Worm (Caenorhabditis elegans) whole organism, L2 larva: ENCODE measurements around the gene mob-4.
A peak's percentile ranks its signal among the peaks of the same experiment; 100 is the strongest.

Source experiments
- Y55F3AM.14 ChIP-seq: fragments of 200-800 bp; sonication (Bioruptor generic); optimal IDR thresholded peaks from 2 replicates; lab custom pipeline; 2018; ENCODE audit warnings: mild to moderate bottlenecking, missing genetic modification characterization, missing compliant biosample characterization
- ZK546.5 ChIP-seq: sonication (generic microtip); optimal IDR thresholded peaks from 2 replicates; lab custom pipeline; 2017; ENCODE audit warnings: missing biosample characterization, missing genetic modification characterization
- alr-1 ChIP-seq: fragments of 150-350 bp; optimal IDR thresholded peaks from 2 replicates; lab custom pipeline; 2014; ENCODE audit warnings: missing biosample characterization, missing genetic modification characterization
- ceh-16 ChIP-seq: fragments of 150-350 bp; optimal IDR thresholded peaks from 2 replicates; lab custom pipeline; 2014; ENCODE audit warnings: missing biosample characterization, missing genetic modification characterization
- ceh-82 ChIP-seq: fragments of 150-350 bp; optimal IDR thresholded peaks from 2 replicates; lab custom pipeline; 2014; ENCODE audit warnings: missing biosample characterization, missing genetic modification characterization
- crh-2 ChIP-seq: sonication (generic microtip); optimal IDR thresholded peaks from 2 replicates; lab custom pipeline; 2017; ENCODE audit warnings: missing biosample characterization, missing genetic modification characterization
- elt-1 ChIP-seq: fragments of 150-350 bp; optimal IDR thresholded peaks from 2 replicates; lab custom pipeline; 2014; ENCODE audit warnings: missing biosample characterization, missing genetic modification characterization
- elt-3 ChIP-seq: sonication (generic microtip); optimal IDR thresholded peaks from 2 replicates; lab custom pipeline; 2017; ENCODE audit warnings: missing biosample characterization, missing genetic modification characterization
- lin-11 ChIP-seq: fragments of 150-350 bp; sonication (generic microtip); optimal IDR thresholded peaks from 2 replicates; lab custom pipeline; 2014; ENCODE audit warnings: missing biosample characterization, missing genetic modification characterization, inconsistent platforms, mixed read lengths
- lin-13 ChIP-seq: fragments of 150-350 bp; optimal IDR thresholded peaks from 2 replicates; lab custom pipeline; 2014; ENCODE audit warnings: missing biosample characterization, missing genetic modification reagents, missing genetic modification characterization
- lin-39 ChIP-seq: fragments of 150-350 bp; optimal IDR thresholded peaks from 2 replicates; lab custom pipeline; 2014; ENCODE audit warnings: missing biosample characterization, missing genetic modification reagents, missing genetic modification characterization
- lsy-2 ChIP-seq, 2 experiments: fragments of 150-350 bp in 1 of 2; sonication (generic microtip) in 1 of 2; optimal IDR thresholded peaks; 2 replicates each; lab custom pipeline; 2014 to 2017; ENCODE audit warnings: missing biosample characterization in 2 of 2, missing genetic modification characterization in 2 of 2
- mab-5 ChIP-seq: fragments of 150-350 bp; optimal IDR thresholded peaks from 2 replicates; lab custom pipeline; 2014; ENCODE audit warnings: missing biosample characterization, missing genetic modification characterization
- mbf-1 ChIP-seq: sonication (generic microtip); optimal IDR thresholded peaks from 2 replicates; lab custom pipeline; 2017; ENCODE audit warnings: missing biosample characterization, missing genetic modification characterization
- mdl-1 ChIP-seq, 2 experiments: fragments of 150-350 bp in 1 of 2; sonication (generic microtip) in 1 of 2; optimal IDR thresholded peaks; 2 replicates each; lab custom pipeline; 2017; ENCODE audit warnings: missing biosample characterization in 2 of 2, missing genetic modification characterization in 2 of 2
- nhr-11 ChIP-seq: fragments of 150-350 bp; optimal IDR thresholded peaks from 2 replicates; lab custom pipeline; 2014; ENCODE audit warnings: missing biosample characterization, missing genetic modification characterization
- nhr-129 ChIP-seq: fragments of 150-350 bp; optimal IDR thresholded peaks from 2 replicates; lab custom pipeline; 2014; ENCODE audit warnings: missing biosample characterization, missing genetic modification characterization
- nhr-21 ChIP-seq: fragments of 150-350 bp; optimal IDR thresholded peaks from 2 replicates; lab custom pipeline; 2014; ENCODE audit warnings: missing biosample characterization, missing genetic modification characterization
- nhr-237 ChIP-seq: fragments of 150-350 bp; optimal IDR thresholded peaks from 2 replicates; lab custom pipeline; 2014; ENCODE audit warnings: missing biosample characterization, missing genetic modification characterization
- nhr-25 ChIP-seq: fragments of 150-350 bp; sonication (generic microtip); optimal IDR thresholded peaks from 3 replicates; lab custom pipeline; 2014; ENCODE audit warnings: missing biosample characterization, missing genetic modification characterization
- nhr-6 ChIP-seq: fragments of 150-350 bp; optimal IDR thresholded peaks from 2 replicates; lab custom pipeline; 2014; ENCODE audit warnings: missing biosample characterization, missing genetic modification characterization
- nhr-77 ChIP-seq: fragments of 150-350 bp; optimal IDR thresholded peaks from 2 replicates; lab custom pipeline; 2014; ENCODE audit warnings: missing biosample characterization, missing genetic modification characterization
- sem-4 ChIP-seq: fragments of 150-350 bp; optimal IDR thresholded peaks from 2 replicates; lab custom pipeline; 2014; ENCODE audit warnings: missing biosample characterization, missing genetic modification reagents, missing genetic modification characterization
- sma-3 ChIP-seq: sonication (generic microtip); optimal IDR thresholded peaks from 2 replicates; lab custom pipeline; 2016; ENCODE audit warnings: missing genetic modification reagents, missing genetic modification characterization, missing compliant biosample characterization
- sma-9 ChIP-seq, 2 experiments: fragments of 150-350 bp in 1 of 2; sonication (generic microtip) in 1 of 2; optimal IDR thresholded peaks; 2 replicates each; lab custom pipeline; 2014 to 2016; ENCODE audit warnings: missing genetic modification characterization in 2 of 2, mild to moderate bottlenecking in 1 of 2, missing biosample characterization in 1 of 2, missing compliant biosample characterization in 1 of 2, missing genetic modification reagents in 1 of 2, moderate library complexity in 1 of 2
- snpc-4 ChIP-seq: fragments of 150-350 bp; optimal IDR thresholded peaks from 2 replicates; lab custom pipeline; 2014; ENCODE audit warnings: missing biosample characterization, missing genetic modification characterization
- unc-39 ChIP-seq: fragments of 150-350 bp; optimal IDR thresholded peaks from 2 replicates; lab custom pipeline; 2014; ENCODE audit warnings: missing biosample characterization, missing genetic modification characterization
- unc-55 ChIP-seq: fragments of 150-350 bp; sonication (generic microtip); optimal IDR thresholded peaks from 3 replicates; lab custom pipeline; 2014; ENCODE audit warnings: missing biosample characterization, missing genetic modification reagents, missing genetic modification characterization
- unc-62 ChIP-seq: fragments of 150-350 bp; optimal IDR thresholded peaks from 2 replicates; lab custom pipeline; 2014; ENCODE audit warnings: missing biosample characterization, missing genetic modification reagents, missing genetic modification characterization
- zag-1 ChIP-seq: fragments of 150-350 bp; optimal IDR thresholded peaks from 2 replicates; lab custom pipeline; 2014; ENCODE audit warnings: missing biosample characterization, missing genetic modification characterization
- ztf-1 ChIP-seq: fragments of 200-800 bp; sonication (Bioruptor generic); conservative IDR thresholded peaks from 2 replicates; pipeline ENCODE4 v1.3.6; 2022; ENCODE audit warnings: missing genetic modification characterization, missing compliant biosample characterization
- ztf-11 ChIP-seq: sonication (generic microtip); optimal IDR thresholded peaks from 2 replicates; lab custom pipeline; 2017; ENCODE audit warnings: missing biosample characterization, missing genetic modification characterization
- ztf-4 ChIP-seq: fragments of 150-350 bp; optimal IDR thresholded peaks from 2 replicates; lab custom pipeline; 2014; ENCODE audit warnings: missing biosample characterization, missing genetic modification characterization

The mob-4 gene

ce11 chrIII:8224769-8225168 is at the start of gene mob-4:
TSS of gene mob-4 (plus strand) at chrIII:8225097.
- no peak for TF ChIP-seq alr-1 (tag; lab: Kevin White, UChicago)
- no peak for TF ChIP-seq lin-39 (tag; lab: Kevin White, UChicago)
- peak in 1 of 2 experiments; percentile 32 for TF ChIP-seq lsy-2 (tag; optimal IDR thresholded peaks at IDR 0.05; lab: Kevin White, UChicago)
- TF ChIP-seq unc-55 (GFP tag; lab: Kevin White, UChicago): peak; percentile 32

ce11 chrIII:8175263-8175662 is 49.6 kb upstream of the mob-4 start:
- no peak for TF ChIP-seq mab-5 (tag; lab: Kevin White, UChicago)
- no peak for TF ChIP-seq nhr-25
- no peak for TF ChIP-seq crh-2 (tag; lab: Kevin White, UChicago)
- no peak for TF ChIP-seq nhr-129
- TF ChIP-seq ztf-11 (tag; lab: Kevin White, UChicago): no peak
- no peak for TF ChIP-seq unc-62 (GFP tag; lab: Kevin White, UChicago)
- no peak for TF ChIP-seq ZK546.5 (tag; lab: Kevin White, UChicago)
- no peak for TF ChIP-seq nhr-77 (tag; lab: Kevin White, UChicago)
- no peak for TF ChIP-seq sem-4
- TF ChIP-seq elt-1 (tag; lab: Kevin White, UChicago): no peak
- TF ChIP-seq unc-55 (GFP tag; lab: Kevin White, UChicago): no peak
- no peak for TF ChIP-seq mbf-1 (tag; lab: Kevin White, UChicago)
- no peak for TF ChIP-seq ceh-82 (tag; lab: Kevin White, UChicago)
- TF ChIP-seq snpc-4 (tag; lab: Kevin White, UChicago): no peak
- no peak for TF ChIP-seq alr-1 (tag; lab: Kevin White, UChicago)
- TF ChIP-seq lin-11 (tag; lab: Kevin White, UChicago): no peak

- TF ChIP-seq unc-39 (tag; lab: Kevin White, UChicago): no peak
- no peak for TF ChIP-seq crh-2 (tag; lab: Kevin White, UChicago)
- no peak for TF ChIP-seq ztf-4 (tag; lab: Kevin White, UChicago)
- no peak for TF ChIP-seq ceh-82 (tag; lab: Kevin White, UChicago)
- no peak for TF ChIP-seq Y55F3AM.14
- no peak for TF ChIP-seq sma-3 (GFP tag; lab: Kevin White, UChicago)
- TF ChIP-seq sma-9 (GFP tag; optimal IDR thresholded peaks at IDR 0.05; lab: Kevin White, UChicago): no peak
- TF ChIP-seq sma-9 (tag; optimal IDR thresholded peaks at IDR 0.05; lab: Kevin White, UChicago): no peak
- no peak for TF ChIP-seq nhr-77 (tag; lab: Kevin White, UChicago)
- TF ChIP-seq zag-1 (tag; lab: Kevin White, UChicago): no peak
Observed at ce11 chrIII:8176265-8176664, 48.6 kb upstream of the mob-4 start, which contains the start of gene C50C3.12. TSS of gene C50C3.12 (plus strand) at chrIII:8176565.

ce11 chrIII:8178924-8179323 is 46.0 kb upstream of the mob-4 start, which contains the start of gene C50C3.5:
TSS of gene C50C3.5 (plus strand) at chrIII:8179224.
- TF ChIP-seq lin-11 (tag; lab: Kevin White, UChicago) (no peak), nhr-6 (tag; lab: Kevin White, UChicago) (no peak), snpc-4 (tag; lab: Kevin White, UChicago) (no peak)

ce11 chrIII:8181581-8181980 is 43.3 kb upstream of the mob-4 start, which contains the start of gene spc-2:
TSS of gene spc-2 (plus strand) at chrIII:8181881.
- TF ChIP-seq mdl-1 (tag; optimal IDR thresholded peaks at IDR 0.05; lab: Kevin White, UChicago) (no peak), nhr-11 (no peak), sma-3 (GFP tag; lab: Kevin White, UChicago) (no peak), ztf-11 (tag; lab: Kevin White, UChicago) (no peak), snpc-4 (tag; lab: Kevin White, UChicago) (no peak), lsy-2 (tag; optimal IDR thresholded peaks at IDR 0.05; lab: Kevin White, UChicago) (no peak), lin-39 (tag; lab: Kevin White, UChicago) (no peak), mab-5 (tag; lab: Kevin White, UChicago) (no peak), lin-13 (GFP tag; lab: Kevin White, UChicago) (no peak), ztf-1 (GFP tag; lab: Robert Waterston, UW) (no peak), elt-3 (tag; lab: Kevin White, UChicago) (no peak), Y55F3AM.14 (no peak)

ce11 chrIII:8182573-8182972 is 42.3 kb upstream of the mob-4 start:
- TF ChIP-seq alr-1 (tag; lab: Kevin White, UChicago): no peak
- no peak for TF ChIP-seq nhr-237 (tag; lab: Kevin White, UChicago)
- no peak for TF ChIP-seq ceh-16 (tag; lab: Kevin White, UChicago)
- TF ChIP-seq nhr-21 (tag; lab: Kevin White, UChicago): no peak
- TF ChIP-seq ztf-4 (tag; lab: Kevin White, UChicago): no peak
